Worm (Caenorhabditis elegans): ENCODE data around the gene nhr-102.

- TF ChIP-seq med-1 (GFP tag; optimal IDR thresholded peaks at IDR 0.05; ENCODE audit: insufficient read depth) (no peak), flt-1 (GFP tag; IDR thresholded peaks at IDR 0.05) (no peak), tab-1 (GFP tag; IDR thresholded peaks at IDR 0.05) (no peak), ref-1 (GFP tag; conservative IDR thresholded peaks at IDR 0.05) (no peak), ztf-29 (GFP tag; IDR thresholded peaks at IDR 0.05) (no peak)
These were observed 41.2 kb upstream of the nhr-102 start, which contains the start of gene F35E8.9 for ce11 chrV:15917458-15917857.

Measured in whole organism, midembryonic.